Worm (Caenorhabditis elegans) whole organism, mixed stage, embryonic: ENCODE measurements around the gene ztf-18.

ENCODE experiments used
- M03D4.4 ChIP-seq: sonication (generic microtip); optimal IDR thresholded peaks from 2 replicates; lab custom pipeline; 2017; ENCODE audit warnings: mild to moderate bottlenecking, missing genetic modification characterization, missing compliant biosample characterization
- bed-3 ChIP-seq: fragments of 200-800 bp; sonication (Bioruptor generic); optimal IDR thresholded peaks from 3 replicates; lab custom pipeline; 2018; ENCODE audit warnings: mild to moderate bottlenecking, missing genetic modification characterization, moderate library complexity, missing compliant biosample characterization
- blmp-1 ChIP-seq: fragments of 150-350 bp; optimal IDR thresholded peaks from 2 replicates; lab custom pipeline; 2014; ENCODE audit warnings: missing biosample characterization, missing genetic modification characterization
- ceh-39 ChIP-seq: fragments of 150-350 bp; optimal IDR thresholded peaks from 2 replicates; lab custom pipeline; 2014; ENCODE audit warnings: missing biosample characterization, missing genetic modification characterization
- ceh-43 ChIP-seq: fragments of 200-800 bp; sonication (Bioruptor generic); optimal IDR thresholded peaks from 2 replicates; lab custom pipeline; 2018; ENCODE audit warnings: mild to moderate bottlenecking, missing genetic modification characterization, moderate library complexity, missing compliant biosample characterization
- ceh-83 ChIP-seq: fragments of 200-800 bp; sonication (Bioruptor generic); optimal IDR thresholded peaks from 2 replicates; lab custom pipeline; 2018; ENCODE audit warnings: mild to moderate bottlenecking, missing genetic modification characterization, missing compliant biosample characterization
- ces-1 ChIP-seq: fragments of 150-350 bp; optimal IDR thresholded peaks from 2 replicates; lab custom pipeline; 2014; ENCODE audit warnings: missing biosample characterization, missing genetic modification reagents, missing genetic modification characterization
- cnd-1 ChIP-seq: fragments of 200-800 bp; sonication (Bioruptor generic); optimal IDR thresholded peaks from 2 replicates; lab custom pipeline; 2018; ENCODE audit warnings: mild to moderate bottlenecking, missing genetic modification characterization, missing compliant biosample characterization
- drap-1 ChIP-seq: fragments of 200-800 bp; sonication (Bioruptor generic); optimal IDR thresholded peaks from 3 replicates; lab custom pipeline; 2018; ENCODE audit warnings: mild to moderate bottlenecking, missing genetic modification characterization, missing compliant biosample characterization
- elt-1 ChIP-seq: sonication (generic microtip); optimal IDR thresholded peaks from 2 replicates; lab custom pipeline; 2017; ENCODE audit warnings: missing genetic modification characterization, mild to moderate bottlenecking, missing compliant biosample characterization, antibody characterized with exemption, moderate library complexity, borderline replicate concordance; ENCODE audit not compliant: insufficient read depth
- elt-3 ChIP-seq: fragments of 150-350 bp; optimal IDR thresholded peaks from 2 replicates; lab custom pipeline; 2014; ENCODE audit warnings: missing biosample characterization, missing genetic modification characterization
- flh-1 ChIP-seq: fragments of 200-800 bp; sonication (Bioruptor generic); optimal IDR thresholded peaks from 2 replicates; lab custom pipeline; 2018; ENCODE audit warnings: mild to moderate bottlenecking, missing genetic modification characterization, moderate library complexity, missing compliant biosample characterization
- ham-2 ChIP-seq: fragments of 200-800 bp; sonication (Bioruptor generic); optimal IDR thresholded peaks from 2 replicates; lab custom pipeline; 2018; ENCODE audit warnings: mild to moderate bottlenecking, missing genetic modification characterization, missing compliant biosample characterization
- hlh-1 ChIP-seq: fragments of 150-350 bp; optimal IDR thresholded peaks from 2 replicates; lab custom pipeline; 2014; ENCODE audit warnings: missing biosample characterization, missing genetic modification reagents, missing genetic modification characterization
- lin-13 ChIP-seq: fragments of 150-350 bp; optimal IDR thresholded peaks from 2 replicates; lab custom pipeline; 2014; ENCODE audit warnings: missing biosample characterization, missing genetic modification characterization
- lin-32 ChIP-seq: fragments of 200-800 bp; sonication (Bioruptor generic); optimal IDR thresholded peaks from 2 replicates; lab custom pipeline; 2018; ENCODE audit warnings: mild to moderate bottlenecking, missing genetic modification characterization, missing compliant biosample characterization
- lsy-2 ChIP-seq: fragments of 150-350 bp; optimal IDR thresholded peaks from 2 replicates; lab custom pipeline; 2014; ENCODE audit warnings: missing biosample characterization, missing genetic modification characterization
- mep-1 ChIP-seq: fragments of 150-350 bp; optimal IDR thresholded peaks from 2 replicates; lab custom pipeline; 2017; ENCODE audit warnings: missing biosample characterization, missing genetic modification reagents, missing genetic modification characterization, inconsistent platforms
- mls-2 ChIP-seq: sonication (generic microtip); optimal IDR thresholded peaks from 2 replicates; lab custom pipeline; 2016; ENCODE audit warnings: mild to moderate bottlenecking, missing genetic modification characterization, moderate library complexity, missing compliant biosample characterization
- nhr-2 ChIP-seq: fragments of 150-350 bp; optimal IDR thresholded peaks from 2 replicates; lab custom pipeline; 2014; ENCODE audit warnings: missing biosample characterization, missing genetic modification characterization
- nhr-237 ChIP-seq: fragments of 150-350 bp; optimal IDR thresholded peaks from 2 replicates; lab custom pipeline; 2014; ENCODE audit warnings: missing biosample characterization, missing genetic modification characterization
- pha-4 ChIP-seq: fragments of 150-350 bp; optimal IDR thresholded peaks from 2 replicates; lab custom pipeline; 2018; ENCODE audit warnings: missing biosample characterization, missing genetic modification reagents, missing genetic modification characterization
- sem-2 ChIP-seq: fragments of 200-800 bp; sonication (Bioruptor generic); optimal IDR thresholded peaks from 2 replicates; lab custom pipeline; 2018; ENCODE audit warnings: mild to moderate bottlenecking, missing genetic modification characterization, missing compliant biosample characterization
- snpc-4 ChIP-seq: fragments of 150-350 bp; optimal IDR thresholded peaks from 2 replicates; lab custom pipeline; 2014; ENCODE audit warnings: missing biosample characterization, missing genetic modification characterization
- sptf-1 ChIP-seq: sonication (generic microtip); optimal IDR thresholded peaks from 2 replicates; lab custom pipeline; 2017; ENCODE audit warnings: mild to moderate bottlenecking, missing genetic modification characterization, moderate library complexity, missing compliant biosample characterization
- tbx-8 ChIP-seq: fragments of 200-800 bp; sonication (Bioruptor generic); optimal IDR thresholded peaks from 2 replicates; lab custom pipeline; 2018; ENCODE audit warnings: mild to moderate bottlenecking, missing genetic modification characterization, moderate library complexity, missing compliant biosample characterization
- unc-120 ChIP-seq: sonication (generic microtip); optimal IDR thresholded peaks from 2 replicates; lab custom pipeline; 2017; ENCODE audit warnings: missing genetic modification characterization, missing compliant biosample characterization; ENCODE audit not compliant: poor library complexity, severe bottlenecking
- unc-39 ChIP-seq: fragments of 150-350 bp; optimal IDR thresholded peaks from 2 replicates; lab custom pipeline; 2014; ENCODE audit warnings: missing biosample characterization, missing genetic modification characterization
- unc-62 ChIP-seq: fragments of 150-350 bp; optimal IDR thresholded peaks from 2 replicates; lab custom pipeline; 2014; ENCODE audit warnings: missing biosample characterization, missing genetic modification reagents, missing genetic modification characterization
- zip-8 ChIP-seq: fragments of 150-350 bp; optimal IDR thresholded peaks from 2 replicates; lab custom pipeline; 2014; ENCODE audit warnings: missing biosample characterization, missing genetic modification characterization
- ztf-11 ChIP-seq: fragments of 150-350 bp; optimal IDR thresholded peaks from 2 replicates; lab custom pipeline; 2014; ENCODE audit warnings: missing biosample characterization, missing genetic modification characterization

The ztf-18 gene

DNA sequence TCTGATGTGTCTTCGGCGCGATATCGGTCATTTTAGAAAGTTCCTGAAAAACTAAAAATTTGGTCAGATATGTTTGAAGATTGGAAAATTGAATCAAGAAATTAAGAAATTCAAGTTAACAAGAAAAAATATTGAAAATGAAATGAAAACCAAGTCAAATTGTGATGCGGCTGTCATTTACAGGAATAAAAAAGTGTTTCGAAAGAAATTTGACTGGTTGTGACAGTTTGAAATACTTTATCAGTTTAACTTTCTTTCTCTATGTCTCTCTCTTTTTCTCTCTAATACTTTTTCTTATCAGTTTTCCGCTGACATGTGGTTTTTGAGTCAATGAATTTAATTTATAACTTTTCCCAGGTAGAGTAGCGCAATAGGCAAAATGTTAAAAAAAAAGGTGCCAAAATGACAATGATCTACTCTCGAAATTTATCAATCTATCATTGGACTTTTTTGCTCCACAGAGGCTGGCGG lies 40.6 kb upstream of the ztf-18 start, which contains the start of gene fbxa-55:
Gene fbxa-55, minus strand, starts transcription at position 51 of the 471 bp plus-strand sequence.
- no peak for TF ChIP-seq M03D4.4 (tag; lab: Kevin White, UChicago)
- TF ChIP-seq tbx-8: no peak
- no peak for TF ChIP-seq unc-120 (tag; lab: Kevin White, UChicago)
- TF ChIP-seq lin-13 (tag; lab: Kevin White, UChicago): no peak
- no peak for TF ChIP-seq lsy-2 (tag; lab: Kevin White, UChicago)
- no peak for TF ChIP-seq ham-2 (GFP tag; lab: Kevin White, UChicago)
- TF ChIP-seq elt-1: no peak
- TF ChIP-seq drap-1 (GFP tag; lab: Kevin White, UChicago): no peak
- no peak for TF ChIP-seq flh-1
- no peak for TF ChIP-seq lin-32 (GFP tag; lab: Kevin White, UChicago)
- TF ChIP-seq snpc-4 (tag; lab: Kevin White, UChicago): no peak
- TF ChIP-seq mep-1 (tag; lab: Kevin White, UChicago): no peak
- no peak for TF ChIP-seq blmp-1
- TF ChIP-seq ces-1 (GFP tag; lab: Kevin White, UChicago): no peak
- TF ChIP-seq pha-4 (tag; lab: Kevin White, UChicago): no peak
- no peak for TF ChIP-seq nhr-237 (tag; lab: Kevin White, UChicago)
- TF ChIP-seq zip-8 (tag; lab: Kevin White, UChicago): no peak
- no peak for TF ChIP-seq mls-2
- TF ChIP-seq ceh-43: no peak

DNA sequence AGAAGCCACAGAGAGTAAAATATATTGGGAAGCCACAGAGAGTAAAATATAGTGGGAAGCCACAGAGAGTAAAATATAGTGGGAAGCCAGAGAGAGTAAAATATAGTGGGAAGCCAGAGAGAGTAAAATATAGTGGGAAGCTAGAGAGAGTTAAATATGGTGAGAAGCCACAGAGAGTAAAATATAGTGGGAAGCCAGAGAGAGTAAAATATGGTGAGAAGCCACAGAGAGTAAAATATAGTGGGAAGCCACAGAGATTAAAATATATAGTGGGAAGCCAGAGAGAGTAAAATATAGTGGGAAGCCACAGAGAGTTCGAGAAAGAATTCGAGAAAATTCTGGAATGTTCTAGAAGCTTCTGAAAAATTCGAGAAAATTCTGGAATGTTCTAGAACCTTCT lies 35.9 kb upstream of the ztf-18 start:
- TF ChIP-seq ceh-43 (peak; percentile 50), unc-120 (tag; lab: Kevin White, UChicago) (peak; percentile 49), bed-3 (GFP tag; lab: Kevin White, UChicago) (peak; percentile 72), mls-2 (peak; percentile 95), M03D4.4 (tag; lab: Kevin White, UChicago) (peak; percentile 91), ceh-83 (peak; percentile 75), cnd-1 (tag; lab: Kevin White, UChicago) (peak; percentile 49), lin-32 (GFP tag; lab: Kevin White, UChicago) (peak; percentile 85), sem-2 (GFP tag; lab: Kevin White, UChicago) (peak; percentile 44), tbx-8 (peak; percentile 88), sptf-1 (tag; lab: Kevin White, UChicago) (peak; percentile 96)

DNA sequence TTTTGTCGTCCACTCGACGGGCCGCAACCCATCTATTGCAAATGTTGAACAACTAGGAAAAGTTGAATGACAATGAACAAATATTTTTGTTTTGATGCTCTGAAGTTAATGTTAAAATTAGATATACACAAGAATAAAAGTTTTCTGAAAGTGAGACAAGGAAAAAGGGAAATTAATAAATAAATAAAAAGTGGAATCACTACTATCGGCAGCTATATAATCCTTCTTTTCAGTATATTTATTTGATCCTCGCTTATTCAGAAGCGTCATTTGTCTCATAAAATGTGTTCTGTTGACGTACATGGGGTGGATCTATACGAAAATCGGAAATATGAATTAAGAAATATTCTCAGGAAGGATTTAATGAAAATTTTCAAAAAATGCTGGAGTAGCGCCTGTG lies 30.7 kb upstream of the ztf-18 start, which contains the start of gene pef-1:
Gene pef-1, minus strand, starts transcription at position 101 of the 400 bp plus-strand sequence.
- TF ChIP-seq ces-1 (GFP tag; lab: Kevin White, UChicago) (no peak), lin-32 (GFP tag; lab: Kevin White, UChicago) (no peak), cnd-1 (tag; lab: Kevin White, UChicago) (no peak), lin-13 (tag; lab: Kevin White, UChicago) (no peak), lsy-2 (tag; lab: Kevin White, UChicago) (no peak), elt-1 (no peak), zip-8 (tag; lab: Kevin White, UChicago) (no peak), ztf-11 (no peak), ceh-83 (no peak), elt-3 (tag; lab: Kevin White, UChicago) (no peak), unc-62 (no peak), sem-2 (GFP tag; lab: Kevin White, UChicago) (no peak), sptf-1 (tag; lab: Kevin White, UChicago) (no peak), unc-39 (tag; lab: Kevin White, UChicago) (no peak), blmp-1 (no peak), snpc-4 (tag; lab: Kevin White, UChicago) (no peak)

DNA sequence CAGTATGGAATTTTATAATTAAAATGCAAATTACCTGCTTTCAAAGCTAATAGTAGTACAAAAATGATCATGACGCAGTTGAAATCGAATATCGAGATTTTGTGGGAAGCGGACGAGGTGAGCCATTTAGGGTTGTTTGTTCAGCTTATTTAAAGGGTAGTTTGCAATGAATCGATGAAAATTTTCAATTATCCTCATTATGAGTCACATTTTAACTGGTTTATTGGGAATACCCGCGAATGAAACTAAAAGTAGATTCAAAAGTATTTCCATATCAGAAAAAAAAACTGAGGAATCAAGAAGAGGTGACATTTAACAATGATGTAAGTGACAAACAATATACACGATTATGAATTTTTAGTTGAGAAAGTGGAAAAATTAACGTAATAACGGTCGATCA lies 23.8 kb upstream of the ztf-18 start, which contains the start of gene F23H11.7:
Gene F23H11.7, minus strand, starts transcription at position 101 of the 400 bp plus-strand sequence.
- TF ChIP-seq ceh-39 (tag; lab: Kevin White, UChicago) (no peak), flh-1 (no peak), nhr-2 (tag; lab: Kevin White, UChicago) (no peak), lsy-2 (tag; lab: Kevin White, UChicago) (no peak), ztf-11 (no peak), ces-1 (GFP tag; lab: Kevin White, UChicago) (no peak), sptf-1 (tag; lab: Kevin White, UChicago) (no peak), mls-2 (no peak), ceh-43 (no peak), cnd-1 (tag; lab: Kevin White, UChicago) (no peak), hlh-1 (tag; lab: Kevin White, UChicago) (no peak)
